Worm (Caenorhabditis elegans) whole organism, young adult: ENCODE results near the gene Y7A5A.20.

Experiments used
- B0336.3 ChIP-seq: fragments of 200-800 bp; sonication (Bioruptor generic); IDR thresholded peaks from 2 replicates; pipeline ENCODE4 v1.3.6; 2022; ENCODE audit warnings: missing genetic modification characterization, missing compliant biosample characterization
- D2030.7 ChIP-seq: fragments of 200-800 bp; sonication (Bioruptor generic); IDR thresholded peaks from 2 replicates; pipeline ENCODE4 v1.3.6; 2022; ENCODE audit warnings: missing genetic modification reagents, missing genetic modification characterization, missing compliant biosample characterization
- F49E8.2 ChIP-seq: sonication (generic microtip); optimal IDR thresholded peaks from 3 replicates; lab custom pipeline; 2017; ENCODE audit warnings: missing genetic modification characterization, mild to moderate bottlenecking, missing compliant biosample characterization, antibody characterized with exemption, moderate library complexity; ENCODE audit not compliant: insufficient read depth
- F52B5.7 ChIP-seq: sonication (generic microtip); optimal IDR thresholded peaks from 2 replicates; lab custom pipeline; 2016; ENCODE audit warnings: mild to moderate bottlenecking, missing genetic modification characterization, missing compliant biosample characterization
- F57A8.1 ChIP-seq: fragments of 200-800 bp; sonication (Bioruptor generic); optimal IDR thresholded peaks from 2 replicates; lab custom pipeline; 2018; ENCODE audit warnings: mild to moderate bottlenecking, missing genetic modification characterization, moderate library complexity, missing compliant biosample characterization
- K11D2.4 ChIP-seq: fragments of 200-800 bp; sonication (Bioruptor generic); IDR thresholded peaks from 2 replicates; pipeline ENCODE4 v1.3.6; 2022; ENCODE audit warnings: missing genetic modification reagents, missing genetic modification characterization, missing compliant biosample characterization
- K12H6.12 ChIP-seq: fragments of 200-800 bp; sonication (Bioruptor generic); optimal IDR thresholded peaks from 2 replicates; lab custom pipeline; 2018; ENCODE audit warnings: mild to moderate bottlenecking, missing genetic modification characterization, missing compliant biosample characterization
- Y56A3A.18 ChIP-seq: fragments of 200-800 bp; sonication (Bioruptor generic); IDR thresholded peaks from 2 replicates; pipeline ENCODE4 v1.3.6; 2022; ENCODE audit warnings: missing genetic modification reagents, missing genetic modification characterization, missing compliant biosample characterization
- aptf-2 ChIP-seq: fragments of 200-800 bp; sonication (Bioruptor generic); conservative IDR thresholded peaks from 2 replicates; pipeline ENCODE4 v1.3.6; 2022; ENCODE audit warnings: missing genetic modification reagents, missing genetic modification characterization, missing compliant biosample characterization
- attf-5 ChIP-seq: fragments of 200-800 bp; sonication (Bioruptor generic); optimal IDR thresholded peaks from 2 replicates; lab custom pipeline; 2018; ENCODE audit warnings: mild to moderate bottlenecking, missing genetic modification characterization, missing compliant biosample characterization
- attf-6 ChIP-seq: fragments of 200-800 bp; sonication (Bioruptor generic); IDR thresholded peaks from 2 replicates; pipeline ENCODE4 v1.3.6; 2022; ENCODE audit warnings: missing genetic modification reagents, missing genetic modification characterization, missing compliant biosample characterization
- bed-1 ChIP-seq: fragments of 200-800 bp; sonication (Bioruptor generic); IDR thresholded peaks from 2 replicates; pipeline ENCODE4 v1.3.6; 2022; ENCODE audit warnings: missing genetic modification reagents, missing genetic modification characterization, missing compliant biosample characterization
- bed-2 ChIP-seq: fragments of 200-800 bp; sonication (Bioruptor generic); IDR thresholded peaks from 2 replicates; pipeline ENCODE4 v1.3.6; 2022; ENCODE audit warnings: missing genetic modification reagents, missing genetic modification characterization, missing compliant biosample characterization
- ccch-3 ChIP-seq: fragments of 200-800 bp; sonication (Bioruptor generic); optimal IDR thresholded peaks from 2 replicates; lab custom pipeline; 2018; ENCODE audit warnings: mild to moderate bottlenecking, missing genetic modification characterization, missing compliant biosample characterization
- cebp-1 ChIP-seq, 2 experiments: fragments of 200-800 bp in 1 of 2; sonication (Bioruptor generic) in 1 of 2; sonication (generic microtip) in 1 of 2; IDR thresholded peaks in 1 of 2; optimal IDR thresholded peaks in 1 of 2; 2 replicates each; pipeline versions ENCODE4 v1.3.6 to Lab custom; 2017 to 2022; ENCODE audit warnings: missing compliant biosample characterization in 2 of 2, missing genetic modification characterization in 2 of 2, mild to moderate bottlenecking in 1 of 2, missing genetic modification reagents in 1 of 2, moderate library complexity in 1 of 2
- cebp-2 ChIP-seq: fragments of 200-800 bp; sonication (Bioruptor generic); IDR thresholded peaks from 2 replicates; pipeline ENCODE4 v1.3.6; 2022; ENCODE audit warnings: missing genetic modification characterization, missing compliant biosample characterization
- ceh-79 ChIP-seq: sonication (generic microtip); optimal IDR thresholded peaks from 2 replicates; lab custom pipeline; 2017; ENCODE audit warnings: mild to moderate bottlenecking, missing genetic modification characterization, missing compliant biosample characterization
- dpff-1 ChIP-seq: sonication (generic microtip); optimal IDR thresholded peaks from 2 replicates; lab custom pipeline; 2017; ENCODE audit warnings: mild to moderate bottlenecking, missing genetic modification characterization, missing compliant biosample characterization
- dpl-1 ChIP-seq: fragments of 150-350 bp; optimal IDR thresholded peaks from 2 replicates; lab custom pipeline; 2014; ENCODE audit warnings: missing biosample characterization, missing genetic modification reagents, missing genetic modification characterization
- egrh-3 ChIP-seq: fragments of 200-800 bp; sonication (Bioruptor generic); IDR thresholded peaks from 2 replicates; pipeline ENCODE4 v1.3.6; 2022; ENCODE audit warnings: missing genetic modification reagents, missing genetic modification characterization, missing compliant biosample characterization
- ekl-4 ChIP-seq: fragments of 200-800 bp; sonication (Bioruptor generic); IDR thresholded peaks from 2 replicates; pipeline ENCODE4 v1.3.6; 2022; ENCODE audit warnings: missing genetic modification reagents, missing genetic modification characterization, missing compliant biosample characterization
- him-1 ChIP-seq: sonication (generic microtip); optimal IDR thresholded peaks from 2 replicates; lab custom pipeline; 2016; ENCODE audit warnings: missing genotype, missing genetic modification reagents, missing genetic modification characterization, missing compliant biosample characterization
- hmg-1.2 ChIP-seq: fragments of 200-800 bp; sonication (Bioruptor generic); IDR thresholded peaks from 2 replicates; pipeline ENCODE4 v1.3.6; 2022; ENCODE audit warnings: missing genetic modification reagents, missing genetic modification characterization, missing compliant biosample characterization
- lin-35 ChIP-seq, 3 experiments: fragments of 150-350 bp in 2 of 3; sonication (generic microtip) in 1 of 3; optimal IDR thresholded peaks; 2 replicates each; lab custom pipeline; 2014 to 2018; ENCODE audit warnings: missing biosample characterization in 3 of 3, missing genetic modification characterization in 3 of 3, missing genetic modification reagents in 3 of 3
- madf-6 ChIP-seq: fragments of 200-800 bp; sonication (Bioruptor generic); IDR thresholded peaks from 2 replicates; pipeline ENCODE4 v1.3.6; 2022; ENCODE audit warnings: missing genetic modification reagents, missing genetic modification characterization, missing compliant biosample characterization
- madf-8 ChIP-seq: fragments of 200-800 bp; sonication (Bioruptor generic); conservative IDR thresholded peaks from 2 replicates; pipeline ENCODE4 v1.3.6; 2022; ENCODE audit warnings: missing genetic modification reagents, missing genetic modification characterization, missing compliant biosample characterization
- mxl-1 ChIP-seq: sonication (generic microtip); optimal IDR thresholded peaks from 2 replicates; lab custom pipeline; 2016; ENCODE audit warnings: missing genetic modification characterization, missing compliant biosample characterization
- nfya-1 ChIP-seq: sonication (generic microtip); optimal IDR thresholded peaks from 2 replicates; lab custom pipeline; 2017; ENCODE audit warnings: antibody characterized with exemption, missing compliant biosample characterization, missing genetic modification characterization, borderline replicate concordance; ENCODE audit not compliant: insufficient read depth
- nfya-2 ChIP-seq: fragments of 200-800 bp; sonication (Bioruptor generic); IDR thresholded peaks from 2 replicates; pipeline ENCODE4 v1.3.6; 2022; ENCODE audit warnings: missing genetic modification reagents, missing genetic modification characterization, missing compliant biosample characterization
- nhr-27 ChIP-seq: fragments of 200-800 bp; sonication (Bioruptor generic); optimal IDR thresholded peaks from 2 replicates; lab custom pipeline; 2018; ENCODE audit warnings: mild to moderate bottlenecking, missing genetic modification characterization, moderate library complexity, missing compliant biosample characterization
- nhr-80 ChIP-seq: sonication (generic microtip); optimal IDR thresholded peaks from 2 replicates; lab custom pipeline; 2016; ENCODE audit warnings: missing genetic modification characterization, missing compliant biosample characterization
- pha-4 ChIP-seq: fragments of 150-350 bp; sonication (generic microtip); optimal IDR thresholded peaks from 2 replicates; lab custom pipeline; 2014; ENCODE audit warnings: missing biosample characterization, missing genetic modification reagents, missing genetic modification characterization
- snpc-1.1 ChIP-seq: sonication (generic microtip); optimal IDR thresholded peaks from 2 replicates; lab custom pipeline; 2017; ENCODE audit warnings: missing genetic modification characterization, mild to moderate bottlenecking, missing compliant biosample characterization, antibody characterized with exemption, moderate library complexity, missing genotype, missing genetic modification reagents; ENCODE audit not compliant: insufficient read depth
- snpc-1.3 ChIP-seq: sonication (generic microtip); optimal IDR thresholded peaks from 2 replicates; lab custom pipeline; 2017; ENCODE audit warnings: missing genetic modification characterization, mild to moderate bottlenecking, missing compliant biosample characterization, antibody characterized with exemption, moderate library complexity, missing genotype, missing genetic modification reagents; ENCODE audit not compliant: insufficient read depth
- snpc-3.4 ChIP-seq: sonication (generic microtip); optimal IDR thresholded peaks from 2 replicates; lab custom pipeline; 2017; ENCODE audit warnings: missing genetic modification characterization, mild to moderate bottlenecking, missing compliant biosample characterization, antibody characterized with exemption, moderate library complexity, missing genotype, missing genetic modification reagents
- snpc-4 ChIP-seq, 5 experiments: fragments of 150-350 bp in 1 of 5; sonication (generic microtip) in 4 of 5; optimal IDR thresholded peaks; 2 replicates each; lab custom pipeline; 2014 to 2018; ENCODE audit warnings: missing genetic modification characterization in 5 of 5, missing biosample characterization in 3 of 5, antibody characterized with exemption in 2 of 5, mild to moderate bottlenecking in 2 of 5, missing compliant biosample characterization in 2 of 5, missing genotype in 2 of 5, moderate library complexity in 2 of 5, missing genetic modification reagents in 1 of 5
- somi-1 ChIP-seq: fragments of 200-800 bp; sonication (Bioruptor generic); optimal IDR thresholded peaks from 2 replicates; lab custom pipeline; 2018; ENCODE audit warnings: mild to moderate bottlenecking, missing genetic modification characterization, missing compliant biosample characterization
- sptf-2 ChIP-seq: fragments of 200-800 bp; sonication (Bioruptor generic); optimal IDR thresholded peaks from 2 replicates; lab custom pipeline; 2018; ENCODE audit warnings: mild to moderate bottlenecking, missing genetic modification characterization, missing compliant biosample characterization
- tbx-9 ChIP-seq: sonication (generic microtip); optimal IDR thresholded peaks from 2 replicates; lab custom pipeline; 2016; ENCODE audit warnings: borderline replicate concordance, missing genetic modification characterization, inconsistent platforms, missing compliant biosample characterization
- unc-130 ChIP-seq: sonication (generic microtip); optimal IDR thresholded peaks from 2 replicates; lab custom pipeline; 2016; ENCODE audit warnings: missing genetic modification reagents, missing genetic modification characterization, missing compliant biosample characterization
- zfh-2 ChIP-seq: fragments of 200-800 bp; sonication (Bioruptor generic); conservative IDR thresholded peaks from 2 replicates; pipeline ENCODE4 v1.3.6; 2022; ENCODE audit warnings: missing genetic modification reagents, missing genetic modification characterization, missing compliant biosample characterization
- ztf-26 ChIP-seq: sonication (generic microtip); optimal IDR thresholded peaks from 2 replicates; lab custom pipeline; 2017; ENCODE audit warnings: missing genetic modification characterization, missing compliant biosample characterization

Y7A5A.20 gene

DNA sequence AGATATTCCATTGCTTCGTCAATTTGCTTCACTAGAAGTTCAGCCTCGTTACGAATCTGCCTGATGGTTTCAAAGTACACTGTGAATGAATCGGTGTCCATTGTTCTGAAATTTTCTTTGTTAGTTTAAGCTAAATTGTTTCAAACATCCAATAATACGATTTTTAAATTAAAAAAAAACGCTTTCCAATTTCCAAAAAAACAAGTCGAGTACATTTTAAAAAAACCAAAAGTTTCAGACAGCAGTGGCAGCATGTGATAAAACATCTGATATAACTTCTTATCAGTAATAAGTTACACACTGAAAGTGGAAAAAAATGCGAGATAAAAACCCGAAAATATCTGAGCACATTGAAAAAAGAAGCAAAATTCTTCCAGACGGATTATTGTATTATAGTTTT lies 28.6 kb upstream of the Y7A5A.20 start, which contains the start of gene Y7A5A.6:
Gene Y7A5A.6 (minus strand): TSS at position 101 of the 400 bp plus-strand sequence.
- no peak for TF ChIP-seq snpc-1.3
- TF ChIP-seq cebp-2 (GFP tag; lab: Robert Waterston, UW): no peak
- peak; percentile 19 for TF ChIP-seq nhr-80

DNA sequence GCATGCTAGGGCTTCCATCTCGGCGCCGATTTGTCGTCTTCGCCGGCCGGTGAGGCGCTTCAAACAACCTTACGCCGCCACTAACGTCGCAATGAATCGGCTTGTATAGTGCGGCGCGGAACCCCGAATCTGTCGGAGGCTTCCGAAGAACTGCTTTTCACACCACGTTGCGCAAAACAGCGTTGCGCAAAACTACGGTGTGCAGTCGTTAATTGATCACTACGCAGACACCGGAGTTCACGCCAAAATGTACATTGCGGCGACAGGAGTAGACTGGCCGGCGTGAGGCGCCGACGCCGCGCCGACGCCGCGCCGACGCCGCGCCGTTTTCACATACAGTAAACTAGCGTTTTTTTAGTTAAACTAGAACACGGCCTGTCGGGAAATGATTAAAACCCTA lies 26.3 kb upstream of the Y7A5A.20 start:
- TF ChIP-seq ceh-79 (tag; lab: Kevin White, UChicago) (no peak), attf-6 (GFP tag; lab: Robert Waterston, UW) (no peak), zfh-2 (GFP tag; lab: Robert Waterston, UW) (peak; percentile 64; the same call in 1 of the 2 replicates), ekl-4 (GFP tag; lab: Robert Waterston, UW) (no peak), B0336.3 (GFP tag; lab: Robert Waterston, UW) (no peak), dpl-1 (GFP tag; lab: Kevin White, UChicago) (no peak), unc-130 (GFP tag; lab: Kevin White, UChicago) (no peak), ztf-26 (no peak), lin-35 (GFP tag; optimal IDR thresholded peaks at IDR 0.05; lab: Kevin White, UChicago) (no peak), sptf-2 (no peak), snpc-4 (GFP tag; optimal IDR thresholded peaks at IDR 0.05; lab: Kevin White, UChicago) (no peak), snpc-4 (tag; optimal IDR thresholded peaks at IDR 0.05; lab: Kevin White, UChicago) (peak in 2 of 4 experiments; percentile 20 to 41)
- TF ChIP-seq, all 124 proteins: peak for 2

DNA sequence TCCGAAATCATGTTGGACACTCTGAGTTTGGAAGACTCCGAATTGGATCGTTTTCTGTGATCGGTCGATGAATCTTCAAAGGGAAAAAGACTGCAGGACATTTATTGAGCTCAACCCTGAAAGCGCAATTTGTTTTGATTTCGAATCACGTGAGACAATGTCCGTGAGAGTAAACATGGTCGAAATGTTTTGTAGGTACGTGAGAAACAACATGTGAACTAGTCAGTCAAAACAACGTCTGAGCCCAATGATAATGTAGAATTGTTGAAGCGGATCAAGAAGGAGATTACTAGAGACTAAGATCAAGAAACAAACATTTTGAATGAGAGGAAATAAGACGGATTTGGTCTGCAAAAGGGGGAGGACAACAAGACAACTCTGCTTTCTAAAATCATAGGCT lies 24.1 kb upstream of the Y7A5A.20 start, which contains the start of gene Y7A5A.7:
Gene Y7A5A.7 (minus strand): TSS at position 101 of the 400 bp plus-strand sequence.
- TF ChIP-seq K12H6.12 (tag; lab: Kevin White, UChicago) (no peak), attf-5 (GFP tag; lab: Kevin White, UChicago) (no peak), pha-4 (tag; lab: Kevin White, UChicago) (no peak), nhr-80 (no peak), bed-1 (GFP tag; lab: Robert Waterston, UW) (no peak), F49E8.2 (tag; lab: Kevin White, UChicago) (no peak), aptf-2 (GFP tag; lab: Robert Waterston, UW) (no peak), F57A8.1 (GFP tag; lab: Kevin White, UChicago) (no peak), ccch-3 (GFP tag; lab: Kevin White, UChicago) (no peak), hmg-1.2 (no peak), snpc-1.1 (tag; lab: Kevin White, UChicago) (no peak), nhr-27 (tag; lab: Kevin White, UChicago) (no peak), tbx-9 (tag; lab: Kevin White, UChicago) (no peak), ceh-79 (tag; lab: Kevin White, UChicago) (no peak), Y56A3A.18 (no peak), mxl-1 (tag; lab: Kevin White, UChicago) (no peak), K11D2.4 (no peak), cebp-1 (GFP tag; IDR thresholded peaks at IDR 0.05; lab: Robert Waterston, UW) (no peak), cebp-1 (tag; optimal IDR thresholded peaks at IDR 0.05; lab: Kevin White, UChicago) (no peak)

DNA sequence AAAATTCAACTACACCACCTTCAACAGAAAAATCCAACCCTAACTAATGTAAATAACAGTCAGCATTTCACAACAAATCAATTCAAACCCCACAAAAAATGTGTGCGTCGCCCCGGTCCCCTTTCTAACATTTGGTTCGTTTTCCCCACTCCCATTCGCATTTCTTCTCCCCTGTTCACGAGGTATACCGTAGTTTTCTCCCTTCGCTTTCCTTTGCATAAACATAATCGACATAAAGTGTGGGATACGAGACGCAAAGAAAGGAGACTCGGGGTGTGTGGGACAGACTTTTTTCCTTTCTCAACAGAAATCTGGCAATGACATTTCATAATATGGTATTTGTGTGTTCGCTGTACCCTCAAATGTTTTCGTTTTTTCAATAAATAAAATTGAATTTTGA lies 16.8 kb upstream of the Y7A5A.20 start:
- TF ChIP-seq nfya-2 (no peak), him-1 (tag; lab: Kevin White, UChicago) (no peak), D2030.7 (GFP tag; lab: Robert Waterston, UW) (no peak), snpc-1.1 (tag; lab: Kevin White, UChicago) (no peak), cebp-1 (GFP tag; IDR thresholded peaks at IDR 0.05; lab: Robert Waterston, UW) (no peak), cebp-1 (tag; optimal IDR thresholded peaks at IDR 0.05; lab: Kevin White, UChicago) (no peak), bed-2 (GFP tag; lab: Robert Waterston, UW) (no peak), attf-6 (GFP tag; lab: Robert Waterston, UW) (no peak), snpc-3.4 (tag; lab: Kevin White, UChicago) (no peak), nfya-1 (tag; lab: Kevin White, UChicago) (no peak), somi-1 (GFP tag; lab: Kevin White, UChicago) (no peak), F57A8.1 (GFP tag; lab: Kevin White, UChicago) (no peak), F52B5.7 (no peak), madf-6 (GFP tag; lab: Robert Waterston, UW) (no peak), K11D2.4 (no peak), egrh-3 (GFP tag; lab: Robert Waterston, UW) (no peak), madf-8 (GFP tag; lab: Robert Waterston, UW) (no peak), dpff-1 (tag; lab: Kevin White, UChicago) (no peak)
